Fruit fly (Drosophila melanogaster) whole organism, embryonic: ENCODE measurements around the gene CG43407.

Experiments used
- Atf6 ChIP-seq: fragments of 200-800 bp; sonication (Bioruptor generic); IDR thresholded peaks from 2 replicates; pipeline ENCODE4 v1.3.6; 2022; ENCODE audit warnings: missing biosample characterization, missing genetic modification characterization
- CG1024 ChIP-seq: fragments of 200-800 bp; sonication (Bioruptor generic); IDR thresholded peaks from 2 replicates; pipeline ENCODE4 v1.3.6; 2022; ENCODE audit warnings: missing biosample characterization, missing genetic modification characterization
- CG10321 ChIP-seq: fragments of 200-800 bp; sonication (Bioruptor generic); IDR thresholded peaks from 2 replicates; pipeline ENCODE4 v1.3.6; 2022; ENCODE audit warnings: missing biosample characterization, missing genetic modification characterization
- CG10431 ChIP-seq: fragments of 200-800 bp; sonication (Bioruptor generic); optimal IDR thresholded peaks from 3 replicates; lab custom pipeline; 2018; ENCODE audit warnings: missing biosample characterization, mild to moderate bottlenecking, missing genetic modification characterization
- CG10462 ChIP-seq: fragments of 200-800 bp; sonication (Bioruptor generic); optimal IDR thresholded peaks from 2 replicates; lab custom pipeline; 2016; ENCODE audit warnings: missing biosample characterization, missing genetic modification characterization
- CG10979 ChIP-seq: fragments of 200-800 bp; sonication (Bioruptor generic); optimal IDR thresholded peaks from 2 replicates; lab custom pipeline; 2018; ENCODE audit warnings: missing biosample characterization, mild to moderate bottlenecking, missing genetic modification characterization, moderate library complexity
- CG11456 ChIP-seq: fragments of 200-800 bp; sonication (Bioruptor generic); IDR thresholded peaks from 3 replicates; pipeline ENCODE4 v1.3.6; 2022; ENCODE audit warnings: missing biosample characterization, missing genetic modification characterization
- CG12236 ChIP-seq: fragments of 200-800 bp; sonication (Bioruptor generic); optimal IDR thresholded peaks from 2 replicates; lab custom pipeline; 2016; ENCODE audit warnings: missing biosample characterization, missing genetic modification characterization
- CG13624 ChIP-seq: fragments of 200-800 bp; sonication (Bioruptor generic); optimal IDR thresholded peaks from 2 replicates; lab custom pipeline; 2016; ENCODE audit warnings: missing biosample characterization, missing genetic modification characterization
- CG2199 ChIP-seq: fragments of 200-800 bp; sonication (Bioruptor generic); IDR thresholded peaks from 3 replicates; pipeline ENCODE4 v1.3.6; 2022; ENCODE audit warnings: missing biosample characterization, missing genetic modification characterization
- CG3065 ChIP-seq: fragments of 200-800 bp; sonication (Bioruptor generic); optimal IDR thresholded peaks from 2 replicates; lab custom pipeline; 2016; ENCODE audit warnings: missing biosample characterization, missing genetic modification characterization
- CG31224 ChIP-seq: fragments of 200-800 bp; sonication (Bioruptor generic); IDR thresholded peaks from 2 replicates; pipeline ENCODE4 v1.3.6; 2022; ENCODE audit warnings: missing biosample characterization, missing genetic modification characterization
- CG31441 ChIP-seq: fragments of 200-800 bp; sonication (Bioruptor generic); IDR thresholded peaks from 2 replicates; pipeline ENCODE4 v1.3.6; 2022; ENCODE audit warnings: missing biosample characterization, missing genetic modification characterization
- CG34224 ChIP-seq: fragments of 200-800 bp; sonication (Bioruptor generic); IDR thresholded peaks from 3 replicates; pipeline ENCODE4 v1.3.6; 2022; ENCODE audit warnings: missing biosample characterization, missing genetic modification characterization; ENCODE audit not compliant: partially characterized antibody
- CG4360 ChIP-seq: fragments of 200-800 bp; sonication (Bioruptor generic); IDR thresholded peaks from 2 replicates; pipeline ENCODE4 v1.3.6; 2022; ENCODE audit warnings: missing biosample characterization, missing genetic modification characterization
- CG4854 ChIP-seq: fragments of 200-800 bp; sonication (Bioruptor generic); optimal IDR thresholded peaks from 2 replicates; lab custom pipeline; 2016; ENCODE audit warnings: missing biosample characterization, missing genetic modification characterization, inconsistent platforms
- CG5953 ChIP-seq: fragments of 200-800 bp; sonication (Bioruptor generic); IDR thresholded peaks from 2 replicates; pipeline ENCODE4 v1.3.6; 2022; ENCODE audit warnings: missing biosample characterization, missing genetic modification characterization
- CG6175 ChIP-seq: fragments of 200-800 bp; sonication (Bioruptor generic); IDR thresholded peaks from 3 replicates; pipeline ENCODE4 v1.3.6; 2022; ENCODE audit warnings: missing biosample characterization, missing genetic modification characterization
- CG7271 ChIP-seq: fragments of 200-800 bp; sonication (Bioruptor generic); optimal IDR thresholded peaks from 2 replicates; lab custom pipeline; 2018; ENCODE audit warnings: missing biosample characterization, mild to moderate bottlenecking, missing genetic modification characterization, moderate library complexity
- CG9932 ChIP-seq: fragments of 200-800 bp; sonication (Bioruptor generic); IDR thresholded peaks from 2 replicates; pipeline ENCODE4 v1.3.6; 2022; ENCODE audit warnings: missing biosample characterization, missing genetic modification characterization
- CoRest ChIP-seq: fragments of 200-800 bp; sonication (Bioruptor generic); optimal IDR thresholded peaks from 3 replicates; lab custom pipeline; 2018; ENCODE audit warnings: missing biosample characterization, mild to moderate bottlenecking, missing genetic modification characterization, moderate library complexity
- D ChIP-seq, 2 experiments: fragments of 200-800 bp in 1 of 2; fragments of >200 bp in 1 of 2; sonication (Bioruptor generic) in 1 of 2; optimal IDR thresholded peaks; 2 replicates in 1 of 2; 3 replicates in 1 of 2; lab custom pipeline; 2017; ENCODE audit warnings: mild to moderate bottlenecking in 1 of 2, missing biosample characterization in 1 of 2, missing genetic modification characterization in 1 of 2, missing genetic modification reagents in 1 of 2
- MTF-1 ChIP-seq: fragments of 200-800 bp; sonication (Bioruptor generic); optimal IDR thresholded peaks from 2 replicates; lab custom pipeline; 2018; ENCODE audit warnings: missing biosample characterization, mild to moderate bottlenecking, missing genetic modification characterization, borderline replicate concordance
- PHDP ChIP-seq: fragments of 200-800 bp; sonication (Bioruptor generic); optimal IDR thresholded peaks from 3 replicates; lab custom pipeline; 2018; ENCODE audit warnings: missing biosample characterization, mild to moderate bottlenecking, missing genetic modification characterization, moderate library complexity
- Pdp1 ChIP-seq, 2 experiments: fragments of 200-800 bp; sonication (Bioruptor generic); optimal IDR thresholded peaks; 3 replicates each; lab custom pipeline; 2016; ENCODE audit warnings: missing biosample characterization in 2 of 2, missing genetic modification characterization in 2 of 2, mild to moderate bottlenecking in 1 of 2, moderate library complexity in 1 of 2
- bcd ChIP-seq: fragments of 200-800 bp; sonication (Bioruptor generic); optimal IDR thresholded peaks from 2 replicates; lab custom pipeline; 2017; ENCODE audit warnings: missing biosample characterization, mild to moderate bottlenecking, missing genetic modification characterization
- cato ChIP-seq: fragments of 200-800 bp; sonication (Bioruptor generic); optimal IDR thresholded peaks from 2 replicates; lab custom pipeline; 2016; ENCODE audit warnings: missing biosample characterization, missing genetic modification characterization, borderline replicate concordance
- cg ChIP-seq: fragments of 200-800 bp; sonication (Bioruptor generic); optimal IDR thresholded peaks from 3 replicates; lab custom pipeline; 2019; ENCODE audit warnings: missing biosample characterization, mild to moderate bottlenecking, missing genetic modification characterization, moderate library complexity
- cwo ChIP-seq: fragments of 200-800 bp; sonication (Bioruptor generic); optimal IDR thresholded peaks from 3 replicates; lab custom pipeline; 2017; ENCODE audit warnings: missing biosample characterization, missing genetic modification characterization, mild to moderate bottlenecking, moderate library complexity, missing genetic modification reagents
- dmrt99B ChIP-seq: fragments of 200-800 bp; sonication (Bioruptor generic); optimal IDR thresholded peaks from 2 replicates; lab custom pipeline; 2018; ENCODE audit warnings: missing biosample characterization, mild to moderate bottlenecking, missing genetic modification characterization, moderate library complexity
- dysf ChIP-seq: fragments of 200-800 bp; sonication (Bioruptor generic); IDR thresholded peaks from 3 replicates; pipeline ENCODE4 v1.3.6; 2022; ENCODE audit warnings: missing biosample characterization, missing genetic modification characterization
- eyg ChIP-seq: fragments of 200-800 bp; sonication (Bioruptor generic); optimal IDR thresholded peaks from 3 replicates; lab custom pipeline; 2016; ENCODE audit warnings: missing biosample characterization, missing genetic modification characterization
- fd102C ChIP-seq: fragments of 200-800 bp; sonication (Bioruptor generic); optimal IDR thresholded peaks from 2 replicates; lab custom pipeline; 2018; ENCODE audit warnings: missing biosample characterization, mild to moderate bottlenecking, missing genetic modification characterization, moderate library complexity
- gsb ChIP-seq: fragments of 200-800 bp; sonication (Bioruptor generic); IDR thresholded peaks from 2 replicates; pipeline ENCODE4 v1.3.6; 2022; ENCODE audit warnings: missing biosample characterization, missing genetic modification characterization
- jumu ChIP-seq: fragments of 200-800 bp; sonication (Bioruptor generic); optimal IDR thresholded peaks from 3 replicates; lab custom pipeline; 2016; ENCODE audit warnings: missing biosample characterization, missing genetic modification characterization
- kah ChIP-seq: fragments of 200-800 bp; sonication (Bioruptor generic); optimal IDR thresholded peaks from 2 replicates; lab custom pipeline; 2018; ENCODE audit warnings: missing biosample characterization, mild to moderate bottlenecking, missing genetic modification characterization
- lilli ChIP-seq: fragments of 200-800 bp; sonication (Bioruptor generic); optimal IDR thresholded peaks from 3 replicates; lab custom pipeline; 2016; ENCODE audit warnings: missing biosample characterization, missing genetic modification characterization
- nom ChIP-seq: fragments of 200-800 bp; sonication (Bioruptor generic); optimal IDR thresholded peaks from 2 replicates; lab custom pipeline; 2017; ENCODE audit warnings: missing biosample characterization, missing genetic modification characterization, mild to moderate bottlenecking, moderate library complexity, missing genetic modification reagents
- p53 ChIP-seq: fragments of 200-800 bp; sonication (Bioruptor generic); optimal IDR thresholded peaks from 2 replicates; lab custom pipeline; 2016; ENCODE audit warnings: missing biosample characterization, missing genetic modification characterization
- pros ChIP-seq: fragments of 200-800 bp; sonication (Bioruptor generic); optimal IDR thresholded peaks from 3 replicates; lab custom pipeline; 2019; ENCODE audit warnings: missing biosample characterization, mild to moderate bottlenecking, missing genetic modification characterization, moderate library complexity
- rib ChIP-seq: fragments of 200-800 bp; sonication (Bioruptor generic); IDR thresholded peaks from 2 replicates; pipeline ENCODE4 v1.3.6; 2022; ENCODE audit warnings: missing biosample characterization, missing genetic modification characterization
- scrt ChIP-seq: fragments of 200-800 bp; sonication (Bioruptor generic); optimal IDR thresholded peaks from 2 replicates; lab custom pipeline; 2018; ENCODE audit warnings: missing biosample characterization, mild to moderate bottlenecking, missing genetic modification characterization, moderate library complexity
- stc ChIP-seq: fragments of 200-800 bp; sonication (Bioruptor generic); IDR thresholded peaks from 2 replicates; pipeline ENCODE4 v1.3.6; 2022; ENCODE audit warnings: missing biosample characterization, missing genetic modification characterization
- tin ChIP-seq: fragments of 200-800 bp; sonication (Bioruptor generic); optimal IDR thresholded peaks from 3 replicates; lab custom pipeline; 2016; ENCODE audit warnings: missing biosample characterization, missing genetic modification characterization
- ttk ChIP-seq: fragments of 200-800 bp; sonication (Bioruptor generic); IDR thresholded peaks from 2 replicates; pipeline ENCODE4 v2.1.2; 2022; ENCODE audit warnings: missing biosample characterization, missing genetic modification characterization
- tx ChIP-seq: fragments of 200-800 bp; sonication (Bioruptor generic); optimal IDR thresholded peaks from 2 replicates; lab custom pipeline; 2016; ENCODE audit warnings: missing biosample characterization, missing genetic modification characterization
- unpg ChIP-seq: fragments of 200-800 bp; sonication (Bioruptor generic); optimal IDR thresholded peaks from 3 replicates; lab custom pipeline; 2018; ENCODE audit warnings: missing biosample characterization, mild to moderate bottlenecking, missing genetic modification characterization, moderate library complexity
- vnd ChIP-seq: fragments of 200-800 bp; sonication (Bioruptor generic); IDR thresholded peaks from 3 replicates; pipeline ENCODE4 v1.3.6; 2022; ENCODE audit warnings: missing biosample characterization, missing genetic modification characterization; ENCODE audit not compliant: partially characterized antibody
- vvl ChIP-seq: fragments of 200-800 bp; sonication (Bioruptor generic); IDR thresholded peaks from 2 replicates; pipeline ENCODE4 v1.3.6; 2022; ENCODE audit warnings: missing biosample characterization, missing genetic modification characterization
- zfh2 ChIP-seq: fragments of 200-800 bp; sonication (Bioruptor generic); optimal IDR thresholded peaks from 2 replicates; lab custom pipeline; 2016; ENCODE audit warnings: missing biosample characterization, missing genetic modification characterization

The CG43407 gene

dm6 chr3L:19042501-19042900, 10.7 kb downstream of the CG43407 start (continued):
- TF ChIP-seq CoRest (tag; lab: Kevin White, UChicago) (peak; percentile 93), unpg (GFP tag; lab: Kevin White, UChicago) (peak; percentile 90), CG11456 (GFP tag; lab: Robert Waterston, UW) (no peak), cg (GFP tag; lab: Kevin White, UChicago) (no peak), dysf (peak; percentile 79), fd102C (GFP tag; lab: Kevin White, UChicago) (peak; percentile 84), gsb (GFP tag; lab: Robert Waterston, UW) (no peak), tin (GFP tag; lab: Kevin White, UChicago) (peak; percentile 74), CG4360 (GFP tag; lab: Robert Waterston, UW) (no peak), cwo (GFP tag; lab: Kevin White, UChicago) (peak; percentile 60), pros (GFP tag; lab: Kevin White, UChicago) (peak; percentile 4), CG3065 (peak; percentile 35), CG9932 (GFP tag; lab: Robert Waterston, UW) (no peak), CG31441 (peak; percentile 96), CG12236 (GFP tag; lab: Kevin White, UChicago) (no peak), CG13624 (GFP tag; lab: Kevin White, UChicago) (no peak), vnd (GFP tag; lab: Robert Waterston, UW) (no peak), CG10462 (GFP tag; lab: Kevin White, UChicago) (peak; percentile 40), tx (GFP tag; lab: Kevin White, UChicago) (peak; percentile 3), D (optimal IDR thresholded peaks at IDR 0.05; lab: Kevin White, UChicago) (no peak), D (GFP tag; optimal IDR thresholded peaks at IDR 0.05; lab: Kevin White, UChicago) (peak; percentile 91), CG4854 (GFP tag; lab: Kevin White, UChicago) (no peak), MTF-1 (GFP tag; lab: Kevin White, UChicago) (peak; percentile 40), cato (GFP tag; lab: Kevin White, UChicago) (peak; percentile 63), lilli (peak; percentile 57), nom (peak; percentile 92), CG34224 (GFP tag; lab: Robert Waterston, UW) (no peak), CG10321 (GFP tag; lab: Robert Waterston, UW) (no peak), CG6175 (GFP tag; lab: Robert Waterston, UW) (no peak), kah (GFP tag; lab: Kevin White, UChicago) (peak; percentile 58), dmrt99B (peak; percentile 91), p53 (no peak), stc (GFP tag; lab: Robert Waterston, UW) (peak; percentile 80), eyg (no peak), Pdp1 (GFP tag; optimal IDR thresholded peaks at IDR 0.05; lab: Kevin White, UChicago) (peak; percentile 16 to 46), CG2199 (GFP tag; lab: Robert Waterston, UW) (no peak), scrt (peak; percentile 50), ttk (GFP tag; lab: Robert Waterston, UW) (peak; percentile 61; the same call in 1 of the 2 replicates), jumu (GFP tag; lab: Kevin White, UChicago) (peak; percentile 7), bcd (peak; percentile 81), CG10431 (GFP tag; lab: Kevin White, UChicago) (peak; percentile 69), CG1024 (GFP tag; lab: Robert Waterston, UW) (peak; percentile 57; the same call in 1 of the 2 replicates), CG7271 (peak; percentile 88), zfh2 (GFP tag; lab: Kevin White, UChicago) (no peak), PHDP (peak; percentile 87), CG5953 (GFP tag; lab: Robert Waterston, UW) (no peak), CG31224 (GFP tag; lab: Robert Waterston, UW) (no peak; the same call in 1 of the 2 replicates), Atf6 (GFP tag; lab: Robert Waterston, UW) (no peak; the same call in 1 of the 2 replicates), CG10979 (peak; percentile 97), rib (GFP tag; lab: Robert Waterston, UW) (no peak), vvl (peak; percentile 86)
